Worm (Caenorhabditis elegans) whole organism, L1 larva: ENCODE data around the gene scl-2.

Experiments used
- C04F5.9 ChIP-seq: sonication (generic microtip); optimal IDR thresholded peaks from 2 replicates; lab custom pipeline; 2016; ENCODE audit warnings: missing genetic modification characterization, missing compliant biosample characterization
- Y116A8C.19 ChIP-seq: sonication (generic microtip); optimal IDR thresholded peaks from 2 replicates; lab custom pipeline; 2016; ENCODE audit warnings: missing compliant biosample characterization, missing genetic modification characterization, borderline replicate concordance
- aha-1 ChIP-seq: fragments of 150-350 bp; optimal IDR thresholded peaks from 2 replicates; lab custom pipeline; 2014; ENCODE audit warnings: missing biosample characterization, missing genetic modification characterization
- alr-1 ChIP-seq: fragments of 200-800 bp; sonication (Bioruptor generic); optimal IDR thresholded peaks from 2 replicates; lab custom pipeline; 2018; ENCODE audit warnings: borderline replicate concordance, mild to moderate bottlenecking, missing genetic modification characterization, missing compliant biosample characterization
- aly-2 ChIP-seq: fragments of 150-350 bp; optimal IDR thresholded peaks from 2 replicates; lab custom pipeline; 2014; ENCODE audit warnings: missing biosample characterization, missing genetic modification characterization
- ama-1 ChIP-seq: fragments of 150-350 bp; optimal IDR thresholded peaks from 2 replicates; lab custom pipeline; 2014
- blmp-1 ChIP-seq: fragments of 150-350 bp; optimal IDR thresholded peaks from 2 replicates; lab custom pipeline; 2014; ENCODE audit warnings: missing biosample characterization, missing genetic modification characterization
- ceh-90 ChIP-seq: sonication (generic microtip); optimal IDR thresholded peaks from 2 replicates; lab custom pipeline; 2016; ENCODE audit warnings: missing genetic modification characterization, missing compliant biosample characterization
- ces-1 ChIP-seq: fragments of 150-350 bp; optimal IDR thresholded peaks from 2 replicates; lab custom pipeline; 2014; ENCODE audit warnings: missing biosample characterization, missing genetic modification reagents, missing genetic modification characterization
- dpl-1 ChIP-seq, 3 experiments: fragments of 150-350 bp in 2 of 3; sonication (generic microtip) in 1 of 3; optimal IDR thresholded peaks; 2 replicates each; lab custom pipeline; 2014 to 2017; ENCODE audit warnings: missing biosample characterization in 3 of 3, missing genetic modification characterization in 3 of 3, missing genetic modification reagents in 3 of 3
- dsc-1 ChIP-seq: sonication (generic microtip); optimal IDR thresholded peaks from 2 replicates; lab custom pipeline; 2016; ENCODE audit warnings: mild to moderate bottlenecking, missing genetic modification characterization, missing compliant biosample characterization
- efl-1 ChIP-seq, 4 experiments: fragments of 150-350 bp; optimal IDR thresholded peaks in 3 of 4; peaks in 1 of 4; 1 replicate in 1 of 4; 2 replicates in 3 of 4; lab custom pipeline; 2014; ENCODE audit warnings: missing biosample characterization in 2 of 4, missing genetic modification characterization in 2 of 4, missing genetic modification reagents in 2 of 4
- efl-3 ChIP-seq: fragments of 200-800 bp; sonication (Bioruptor generic); optimal IDR thresholded peaks from 2 replicates; lab custom pipeline; 2018; ENCODE audit warnings: mild to moderate bottlenecking, missing genetic modification characterization, missing compliant biosample characterization
- elt-2 ChIP-seq: sonication (generic microtip); optimal IDR thresholded peaks from 2 replicates; lab custom pipeline; 2016; ENCODE audit warnings: missing genetic modification characterization, mild to moderate bottlenecking, inconsistent platforms, missing compliant biosample characterization, missing genetic modification reagents
- elt-3 ChIP-seq, 6 experiments: fragments of 150-350 bp in 1 of 6; sonication (generic microtip); optimal IDR thresholded peaks; 2 replicates each; lab custom pipeline; 2017 to 2018; ENCODE audit warnings: missing biosample characterization in 6 of 6, missing genetic modification characterization in 6 of 6, inconsistent platforms in 1 of 6
- ets-5 ChIP-seq: fragments of 200-800 bp; sonication (Bioruptor generic); IDR thresholded peaks from 2 replicates; pipeline ENCODE4 v1.3.6; 2022; ENCODE audit warnings: missing genetic modification characterization, missing compliant biosample characterization
- fkh-8 ChIP-seq: sonication (generic microtip); optimal IDR thresholded peaks from 2 replicates; lab custom pipeline; 2016; ENCODE audit warnings: mild to moderate bottlenecking, missing genetic modification characterization, missing compliant biosample characterization
- hlh-17 ChIP-seq: fragments of 200-800 bp; sonication (Bioruptor generic); optimal IDR thresholded peaks from 2 replicates; lab custom pipeline; 2018; ENCODE audit warnings: missing genetic modification characterization, mild to moderate bottlenecking, missing compliant biosample characterization, moderate library complexity, borderline replicate concordance
- hlh-4 ChIP-seq: sonication (generic microtip); optimal IDR thresholded peaks from 2 replicates; lab custom pipeline; 2016; ENCODE audit warnings: mild to moderate bottlenecking, missing genetic modification characterization, missing compliant biosample characterization
- hpl-2 ChIP-seq: fragments of 150-350 bp; optimal IDR thresholded peaks from 2 replicates; lab custom pipeline; 2014; ENCODE audit warnings: missing biosample characterization, missing genetic modification reagents, missing genetic modification characterization
- jun-1 ChIP-seq: fragments of 150-350 bp; optimal IDR thresholded peaks from 2 replicates; lab custom pipeline; 2014; ENCODE audit warnings: missing biosample characterization, missing genetic modification reagents, missing genetic modification characterization
- lin-13 ChIP-seq: fragments of 150-350 bp; optimal IDR thresholded peaks from 2 replicates; lab custom pipeline; 2014; ENCODE audit warnings: missing biosample characterization, missing genetic modification reagents, missing genetic modification characterization
- lin-15B ChIP-seq: fragments of 150-350 bp; sonication (generic microtip); optimal IDR thresholded peaks from 3 replicates; lab custom pipeline; 2014; ENCODE audit warnings: missing biosample characterization, missing genetic modification characterization
- lin-35 ChIP-seq, 2 experiments: fragments of 150-350 bp; optimal IDR thresholded peaks; 2 replicates each; lab custom pipeline; 2014; ENCODE audit warnings: missing biosample characterization in 2 of 2, missing genetic modification characterization in 2 of 2, missing genetic modification reagents in 2 of 2
- lin-39 ChIP-seq: fragments of 150-350 bp; optimal IDR thresholded peaks from 2 replicates; lab custom pipeline; 2014; ENCODE audit warnings: missing biosample characterization, missing genetic modification reagents, missing genetic modification characterization
- lir-3 ChIP-seq: sonication (generic microtip); optimal IDR thresholded peaks from 2 replicates; lab custom pipeline; 2016; ENCODE audit warnings: mild to moderate bottlenecking, missing genetic modification characterization, moderate library complexity, missing compliant biosample characterization; ENCODE audit not compliant: poor library complexity
- lsy-2 ChIP-seq, 2 experiments: fragments of 150-350 bp; optimal IDR thresholded peaks; 2 replicates each; lab custom pipeline; 2014; ENCODE audit warnings: missing biosample characterization in 2 of 2, missing genetic modification characterization in 2 of 2
- mab-9 ChIP-seq: fragments of 200-800 bp; sonication (Bioruptor generic); IDR thresholded peaks from 2 replicates; pipeline ENCODE4 v1.3.6; 2022; ENCODE audit warnings: missing genetic modification reagents, missing genetic modification characterization, missing compliant biosample characterization
- mdl-1 ChIP-seq, 2 experiments: fragments of 150-350 bp; optimal IDR thresholded peaks; 2 replicates each; lab custom pipeline; 2014 to 2017; ENCODE audit warnings: missing biosample characterization in 2 of 2, missing genetic modification characterization in 2 of 2, inconsistent platforms in 1 of 2
- mef-2 ChIP-seq: fragments of 150-350 bp; optimal IDR thresholded peaks from 2 replicates; lab custom pipeline; 2014; ENCODE audit warnings: missing biosample characterization, missing genetic modification characterization
- nhr-11 ChIP-seq: fragments of 150-350 bp; optimal IDR thresholded peaks from 2 replicates; lab custom pipeline; 2014; ENCODE audit warnings: missing biosample characterization, missing genetic modification characterization
- nhr-19 ChIP-seq: fragments of 200-800 bp; sonication (Bioruptor generic); conservative IDR thresholded peaks from 2 replicates; pipeline ENCODE4 v1.3.6; 2022; ENCODE audit warnings: missing genetic modification characterization, missing compliant biosample characterization
- nhr-237 ChIP-seq: fragments of 150-350 bp; optimal IDR thresholded peaks from 2 replicates; lab custom pipeline; 2014; ENCODE audit warnings: missing biosample characterization, missing genetic modification characterization
- nhr-28 ChIP-seq: fragments of 150-350 bp; optimal IDR thresholded peaks from 2 replicates; lab custom pipeline; 2014; ENCODE audit warnings: missing biosample characterization, missing genetic modification characterization
- nhr-71 ChIP-seq: sonication (generic microtip); optimal IDR thresholded peaks from 2 replicates; lab custom pipeline; 2016; ENCODE audit warnings: mild to moderate bottlenecking, missing genetic modification characterization, moderate library complexity, missing compliant biosample characterization
- nhr-84 ChIP-seq: sonication (generic microtip); optimal IDR thresholded peaks from 2 replicates; lab custom pipeline; 2017; ENCODE audit warnings: missing biosample characterization, missing genetic modification characterization
- nhr-90 ChIP-seq: sonication (generic microtip); optimal IDR thresholded peaks from 2 replicates; lab custom pipeline; 2016; ENCODE audit warnings: mild to moderate bottlenecking, missing genetic modification characterization, missing compliant biosample characterization; ENCODE audit not compliant: poor library complexity
- pqm-1 ChIP-seq: sonication (generic microtip); optimal IDR thresholded peaks from 3 replicates; lab custom pipeline; 2017; ENCODE audit warnings: missing biosample characterization, missing genetic modification characterization
- rnt-1 ChIP-seq: sonication (generic microtip); optimal IDR thresholded peaks from 2 replicates; lab custom pipeline; 2016; ENCODE audit warnings: mild to moderate bottlenecking, missing genetic modification characterization, moderate library complexity, missing compliant biosample characterization
- snpc-4 ChIP-seq: fragments of 150-350 bp; optimal IDR thresholded peaks from 2 replicates; lab custom pipeline; 2014; ENCODE audit warnings: missing biosample characterization, missing genetic modification characterization
- swsn-7 ChIP-seq: sonication (generic microtip); optimal IDR thresholded peaks from 2 replicates; lab custom pipeline; 2016; ENCODE audit warnings: missing genetic modification characterization, missing compliant biosample characterization
- tbx-2 ChIP-seq: sonication (generic microtip); optimal IDR thresholded peaks from 2 replicates; lab custom pipeline; 2016; ENCODE audit warnings: missing genetic modification characterization, missing compliant biosample characterization
- unc-30 ChIP-seq: sonication (generic microtip); optimal IDR thresholded peaks from 2 replicates; lab custom pipeline; 2017; ENCODE audit warnings: missing biosample characterization, missing genetic modification characterization
- unc-62 ChIP-seq: fragments of 150-350 bp; optimal IDR thresholded peaks from 2 replicates; lab custom pipeline; 2014; ENCODE audit warnings: missing biosample characterization, missing genetic modification reagents, missing genetic modification characterization
- unc-86 ChIP-seq: sonication (generic microtip); optimal IDR thresholded peaks from 2 replicates; lab custom pipeline; 2016; ENCODE audit warnings: missing genetic modification characterization, missing compliant biosample characterization
- xbp-1 ChIP-seq: sonication (generic microtip); optimal IDR thresholded peaks from 2 replicates; lab custom pipeline; 2016; ENCODE audit warnings: missing genetic modification characterization, missing compliant biosample characterization
- zip-4 ChIP-seq: fragments of 200-800 bp; sonication (Bioruptor generic); optimal IDR thresholded peaks from 2 replicates; lab custom pipeline; 2018; ENCODE audit warnings: mild to moderate bottlenecking, missing genetic modification characterization, moderate library complexity, missing compliant biosample characterization
- ztf-11 ChIP-seq, 2 experiments: sonication (generic microtip); optimal IDR thresholded peaks; 2 replicates each; lab custom pipeline; 2016 to 2017; ENCODE audit warnings: missing genetic modification characterization in 2 of 2, missing biosample characterization in 1 of 2, missing compliant biosample characterization in 1 of 2

Gene scl-2

DNA sequence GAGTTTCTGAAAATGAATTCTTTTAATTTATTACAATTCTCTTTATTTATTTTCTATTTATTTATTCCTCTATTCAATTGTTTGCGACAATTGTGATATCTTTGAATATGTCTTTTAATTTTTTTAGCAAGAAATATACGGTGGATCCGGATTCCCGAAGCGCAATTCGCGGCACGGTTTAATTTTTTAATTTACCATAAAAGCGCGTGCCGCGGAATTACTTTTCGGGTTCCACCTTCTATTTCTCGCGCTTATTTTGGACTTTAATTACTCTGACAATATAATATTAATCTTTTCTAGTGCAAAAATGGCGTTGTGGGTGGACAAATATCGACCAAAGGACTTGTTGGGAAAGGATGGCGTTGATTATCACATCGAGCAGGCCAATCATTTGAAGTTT, 38.0 kb downstream of the scl-2 start, which contains the start of gene rfc-3:
rfc-3 (plus strand) TSS at position 301 of the 400 bp plus-strand sequence.
- TF ChIP-seq ces-1 (GFP tag; lab: Kevin White, UChicago), result no peak
- TF ChIP-seq lir-3, result no peak
- TF ChIP-seq pqm-1 (tag; lab: Kevin White, UChicago), result no peak
- no peak for TF ChIP-seq efl-1 (optimal IDR thresholded peaks at IDR 0.05; lab: Kevin White, UChicago)
- TF ChIP-seq efl-1 (GFP tag; optimal IDR thresholded peaks at IDR 0.05 in 1 of 2; lab: Kevin White, UChicago), result peak in 1 of 2 experiments; percentile 57
- no peak for TF ChIP-seq ceh-90 (tag; lab: Kevin White, UChicago)
- no peak for TF ChIP-seq elt-3 (tag; optimal IDR thresholded peaks at IDR 0.05; lab: Kevin White, UChicago)
- TF ChIP-seq rnt-1, result no peak

DNA sequence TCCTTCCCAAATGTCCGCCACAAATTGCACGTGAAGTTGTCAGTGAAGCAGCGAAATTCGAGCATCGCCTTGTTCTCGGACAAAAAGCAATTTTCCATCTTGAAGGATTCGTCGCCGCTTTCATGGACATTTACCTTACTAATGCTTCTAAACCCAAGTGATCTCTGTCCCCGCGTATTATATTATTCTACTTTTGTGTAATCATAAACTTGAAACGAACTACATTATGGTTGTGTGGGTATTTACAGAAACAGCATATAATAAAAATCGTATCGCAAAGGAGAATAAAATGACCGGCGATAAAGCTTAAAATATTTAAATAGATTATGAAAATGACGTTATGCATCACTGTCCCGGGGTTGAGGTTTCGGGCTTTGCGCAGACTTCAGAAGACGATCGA, 39.3 kb downstream of the scl-2 start:
- TF ChIP-seq aly-2, result peak; percentile 13
- TF ChIP-seq elt-3 (tag; optimal IDR thresholded peaks at IDR 0.05; lab: Kevin White, UChicago), result no peak
- TF ChIP-seq, all 84 proteins: peak for 1

DNA sequence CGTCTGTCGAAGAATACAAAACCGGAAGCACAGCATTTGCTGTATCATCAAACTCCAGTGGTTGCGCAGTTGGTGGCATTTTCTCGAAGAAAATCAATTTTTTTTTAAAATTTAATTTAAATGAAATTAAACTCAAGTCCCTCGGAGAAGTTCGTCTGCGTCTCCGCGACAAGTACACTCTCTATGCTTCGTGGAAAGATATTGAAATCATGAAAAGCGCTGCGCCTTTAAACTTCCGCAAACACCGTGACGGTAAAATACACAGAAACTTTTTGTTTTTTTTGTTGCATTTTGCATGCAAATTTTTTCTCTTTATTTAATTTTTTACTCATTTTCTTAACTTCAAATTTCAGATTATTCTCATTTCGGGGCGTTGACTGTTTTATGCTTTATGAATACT, 41.1 kb downstream of the scl-2 start, which contains the start of the genes dli-1, tin-9.2 and exos-4.1:
dli-1 (minus strand) TSS at position 141 of the 400 bp plus-strand sequence.
tin-9.2 (plus strand) TSS at position 344 of the 400 bp plus-strand sequence.
exos-4.1 (plus strand) TSS at position 348 of the 400 bp plus-strand sequence.
- no peak for TF ChIP-seq unc-62 (GFP tag; lab: Kevin White, UChicago)
- TF ChIP-seq mab-9 (GFP tag; lab: Robert Waterston, UW), result peak; percentile 10; the same call in 1 of the 2 replicates
- peak; percentile 78 for TF ChIP-seq xbp-1 (tag; lab: Kevin White, UChicago)
- TF ChIP-seq nhr-28, result no peak
- peak; percentile 74 for TF ChIP-seq swsn-7 (tag; lab: Kevin White, UChicago)
- peak; percentile 73 to 84 (median 79) for TF ChIP-seq dpl-1 (GFP tag; optimal IDR thresholded peaks at IDR 0.05; lab: Kevin White, UChicago)
- peak in 1 of 6 experiments; percentile 39 for TF ChIP-seq elt-3 (tag; optimal IDR thresholded peaks at IDR 0.05; lab: Kevin White, UChicago)
- TF ChIP-seq elt-2 (tag; lab: Kevin White, UChicago), result no peak
- no peak for TF ChIP-seq nhr-84 (tag; lab: Kevin White, UChicago)
- TF ChIP-seq snpc-4, result peak; percentile 57
- TF ChIP-seq nhr-90 (tag; lab: Kevin White, UChicago), result peak; percentile 63
- TF ChIP-seq C04F5.9 (tag; lab: Kevin White, UChicago), result peak; percentile 50
- TF ChIP-seq ces-1 (GFP tag; lab: Kevin White, UChicago), result no peak
- TF ChIP-seq hlh-17 (GFP tag; lab: Kevin White, UChicago), result no peak
- TF ChIP-seq fkh-8 (tag; lab: Kevin White, UChicago), result peak; percentile 50
- peak in 1 of 2 experiments; percentile 49 for TF ChIP-seq mdl-1 (tag; optimal IDR thresholded peaks at IDR 0.05; lab: Kevin White, UChicago)
- no peak for TF ChIP-seq hlh-4 (tag; lab: Kevin White, UChicago)
- TF ChIP-seq jun-1, result peak; percentile 14
- TF ChIP-seq nhr-237, result no peak
- TF ChIP-seq ztf-11 (tag; optimal IDR thresholded peaks at IDR 0.05; lab: Kevin White, UChicago), result no peak
- TF ChIP-seq nhr-11, result peak; percentile 33
- TF ChIP-seq lsy-2 (tag; optimal IDR thresholded peaks at IDR 0.05; lab: Kevin White, UChicago), result peak; percentile 89 to 90
- TF ChIP-seq lin-35 (GFP tag; optimal IDR thresholded peaks at IDR 0.05; lab: Kevin White, UChicago), result peak; percentile 80 to 82
- TF ChIP-seq ets-5 (GFP tag; lab: Robert Waterston, UW), result no peak
- peak; percentile 46 for TF ChIP-seq lir-3
- peak; percentile 81 for TF ChIP-seq tbx-2
- no peak for TF ChIP-seq mef-2 (tag; lab: Kevin White, UChicago)
- TF ChIP-seq dsc-1, result peak; percentile 74
- TF ChIP-seq nhr-71 (tag; lab: Kevin White, UChicago), result peak; percentile 88
- TF ChIP-seq hpl-2 (GFP tag; lab: Kevin White, UChicago), result no peak
- TF ChIP-seq zip-4, result peak; percentile 18
- no peak for TF ChIP-seq aha-1 (tag; lab: Kevin White, UChicago)
- peak; percentile 16 for TF ChIP-seq ama-1 (lab: Kevin White, UChicago)
- peak; percentile 62 for TF ChIP-seq blmp-1 (tag; lab: Kevin White, UChicago)
- TF ChIP-seq alr-1, result no peak
- peak; percentile 25 for TF ChIP-seq lin-13
- TF ChIP-seq Y116A8C.19 (tag; lab: Kevin White, UChicago), result no peak
- TF ChIP-seq lin-15B, result peak; percentile 62
- peak; percentile 69 for TF ChIP-seq unc-86 (tag; lab: Kevin White, UChicago)
- TF ChIP-seq unc-30 (tag; lab: Kevin White, UChicago), result no peak
- peak; percentile 76 for TF ChIP-seq nhr-19 (GFP tag; lab: Robert Waterston, UW)
- no peak for TF ChIP-seq efl-3 (GFP tag; lab: Kevin White, UChicago)
- peak; percentile 73 for TF ChIP-seq lin-39 (tag; lab: Kevin White, UChicago)
